Worm (Caenorhabditis elegans): Measurements from ENCODE around the gene B0416.5.

The B0416.5 gene

DNA sequence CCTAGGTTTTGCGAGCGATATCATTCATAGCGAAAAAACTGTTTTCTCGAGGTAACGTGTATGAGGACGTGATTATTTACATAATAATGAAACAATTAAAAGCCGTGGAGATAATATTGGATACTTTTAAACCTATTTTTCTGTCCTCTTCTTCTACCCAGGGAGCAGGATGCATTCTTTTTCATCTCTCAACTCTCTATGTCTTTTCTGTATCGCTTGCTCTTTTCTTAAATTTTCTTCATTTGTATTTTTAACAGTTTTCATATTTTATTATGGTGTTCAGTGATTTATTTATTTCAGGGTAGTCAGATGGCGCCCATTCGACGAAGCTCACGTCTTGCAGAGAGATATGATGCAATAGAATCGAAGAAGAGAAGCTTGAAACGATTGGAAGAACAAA is 8.0 kb upstream of the B0416.5 start, which contains the start of gene B0416.4:
Gene B0416.4 (plus strand): TSS at position 301 of the 400 bp plus-strand sequence.
- TF ChIP-seq lin-15B (tag; optimal IDR thresholded peaks at IDR 0.05): no peak
- no peak for TF ChIP-seq elt-1 (tag; optimal IDR thresholded peaks at IDR 0.05)
- no peak for TF ChIP-seq ceh-9 (tag; optimal IDR thresholded peaks at IDR 0.05)
- TF ChIP-seq skn-1 (tag; optimal IDR thresholded peaks at IDR 0.05): no peak
- TF ChIP-seq ZK546.5 (tag; optimal IDR thresholded peaks at IDR 0.05): no peak
- TF ChIP-seq nfya-1 (tag; optimal IDR thresholded peaks at IDR 0.05; ENCODE audit: insufficient read depth): no peak
- no peak for TF ChIP-seq hmg-11 (tag; optimal IDR thresholded peaks at IDR 0.05)
- no peak for TF ChIP-seq egl-27 (tag; optimal IDR thresholded peaks at IDR 0.05)
- no peak for TF ChIP-seq unc-39 (tag; optimal IDR thresholded peaks at IDR 0.05)
- TF ChIP-seq nhr-237 (tag; optimal IDR thresholded peaks at IDR 0.05): no peak
- TF ChIP-seq nhr-25 (tag; optimal IDR thresholded peaks at IDR 0.05): no peak
- no peak for TF ChIP-seq sea-2 (GFP tag; optimal IDR thresholded peaks at IDR 0.05)
- TF ChIP-seq ceh-28 (tag; optimal IDR thresholded peaks at IDR 0.05): no peak
- TF ChIP-seq nhr-67 (tag; optimal IDR thresholded peaks at IDR 0.05): no peak
- no peak for TF ChIP-seq nhr-28 (tag; optimal IDR thresholded peaks at IDR 0.05)
- no peak for TF ChIP-seq nhr-12 (tag; optimal IDR thresholded peaks at IDR 0.05)
- TF ChIP-seq fkh-2 (tag; optimal IDR thresholded peaks at IDR 0.05): no peak
- TF ChIP-seq ceh-16 (tag; optimal IDR thresholded peaks at IDR 0.05): no peak
- no peak for TF ChIP-seq snpc-4 (tag; optimal IDR thresholded peaks at IDR 0.05)

DNA sequence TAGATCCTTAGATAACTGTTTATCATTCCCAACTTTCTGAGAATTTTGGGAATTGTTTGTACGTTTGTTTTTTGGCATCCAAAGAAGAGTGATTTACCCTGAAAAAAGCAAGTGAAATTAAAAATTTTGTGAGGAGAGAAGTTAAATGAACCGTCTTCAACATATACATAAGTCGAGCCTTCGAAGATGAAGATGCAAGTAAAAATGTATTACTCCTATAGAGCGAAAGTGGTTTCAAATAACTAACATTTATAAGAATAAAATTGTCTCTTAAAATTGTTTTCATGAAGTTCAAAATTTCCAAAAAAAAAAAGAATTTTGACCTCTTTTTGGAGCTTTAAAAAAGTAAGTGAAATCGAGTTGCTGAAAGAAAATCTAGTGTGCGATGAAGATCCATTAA is 3.9 kb upstream of the B0416.5 start, which contains the start of gene B0416.10:
Gene B0416.10 (minus strand): TSS at position 101 of the 400 bp plus-strand sequence.
- TF ChIP-seq nhr-25 (tag; optimal IDR thresholded peaks at IDR 0.05) (no peak), nfya-1 (tag; optimal IDR thresholded peaks at IDR 0.05; ENCODE audit: insufficient read depth) (no peak), ama-1 (optimal IDR thresholded peaks at IDR 0.05) (no peak), aly-2 (tag; optimal IDR thresholded peaks at IDR 0.05) (no peak), snpc-4 (tag; optimal IDR thresholded peaks at IDR 0.05) (no peak), pha-4 (tag; optimal IDR thresholded peaks at IDR 0.05) (no peak), nhr-77 (tag; optimal IDR thresholded peaks at IDR 0.05) (no peak), ceh-82 (tag; optimal IDR thresholded peaks at IDR 0.05) (no peak), jun-1 (tag; optimal IDR thresholded peaks at IDR 0.05) (no peak), ztf-11 (tag; optimal IDR thresholded peaks at IDR 0.05) (no peak), nhr-11 (tag; optimal IDR thresholded peaks at IDR 0.05) (no peak), elt-3 (tag; optimal IDR thresholded peaks at IDR 0.05) (no peak), eor-1 (tag; optimal IDR thresholded peaks at IDR 0.05) (no peak)

DNA sequence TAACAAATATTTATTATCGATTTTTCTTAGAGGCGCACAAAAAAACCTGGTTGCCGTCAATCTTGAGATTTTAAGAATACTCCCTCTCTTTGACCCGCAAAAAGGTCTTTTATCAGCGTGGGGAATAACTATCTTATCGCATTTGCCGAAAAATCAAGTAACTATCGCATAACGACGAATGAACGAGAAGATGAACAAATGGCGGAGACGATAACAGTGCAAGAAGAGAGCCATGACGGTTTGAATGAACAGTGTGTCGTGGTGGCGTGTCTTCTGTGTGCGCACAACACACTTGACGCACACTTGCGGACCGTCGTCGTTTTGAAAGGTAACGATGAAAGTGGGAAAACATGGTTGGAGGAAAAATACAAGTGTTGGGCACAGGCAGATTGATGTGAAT is 1.2 kb upstream of the B0416.5 start:
- no peak for TF ChIP-seq ztf-11 (tag; optimal IDR thresholded peaks at IDR 0.05)
- TF ChIP-seq lin-15B (tag; optimal IDR thresholded peaks at IDR 0.05): no peak
- TF ChIP-seq ceh-28 (tag; optimal IDR thresholded peaks at IDR 0.05): peak; percentile 17
- TF ChIP-seq elt-2 (tag; optimal IDR thresholded peaks at IDR 0.05): peak; percentile 93
- TF ChIP-seq ama-1 (optimal IDR thresholded peaks at IDR 0.05): no peak
- no peak for TF ChIP-seq ZK546.5 (tag; optimal IDR thresholded peaks at IDR 0.05)
- no peak for TF ChIP-seq unc-62 (GFP tag; optimal IDR thresholded peaks at IDR 0.05)
- peak in 1 of 3 experiments; percentile 51 for TF ChIP-seq elt-3 (tag; optimal IDR thresholded peaks at IDR 0.05)
- TF ChIP-seq nhr-25 (tag; optimal IDR thresholded peaks at IDR 0.05): no peak
- TF ChIP-seq nhr-43 (tag; optimal IDR thresholded peaks at IDR 0.05; ENCODE audit: poor library complexity, severe bottlenecking): peak; percentile 12
- TF ChIP-seq lin-39 (tag; optimal IDR thresholded peaks at IDR 0.05): no peak
- no peak for TF ChIP-seq nhr-67 (tag; optimal IDR thresholded peaks at IDR 0.05)
- no peak for TF ChIP-seq nhr-28 (tag; optimal IDR thresholded peaks at IDR 0.05)
- peak; percentile 33 for TF ChIP-seq hmg-11 (tag; optimal IDR thresholded peaks at IDR 0.05)
- TF ChIP-seq mdl-1 (tag; optimal IDR thresholded peaks at IDR 0.05): no peak
- no peak for TF ChIP-seq egl-5 (tag; optimal IDR thresholded peaks at IDR 0.05)
- peak; percentile 78 for TF ChIP-seq pqm-1 (tag; optimal IDR thresholded peaks at IDR 0.05)
- TF ChIP-seq nhr-237 (tag; optimal IDR thresholded peaks at IDR 0.05): no peak
- TF ChIP-seq pha-4 (tag; optimal IDR thresholded peaks at IDR 0.05): peak; percentile 48

DNA sequence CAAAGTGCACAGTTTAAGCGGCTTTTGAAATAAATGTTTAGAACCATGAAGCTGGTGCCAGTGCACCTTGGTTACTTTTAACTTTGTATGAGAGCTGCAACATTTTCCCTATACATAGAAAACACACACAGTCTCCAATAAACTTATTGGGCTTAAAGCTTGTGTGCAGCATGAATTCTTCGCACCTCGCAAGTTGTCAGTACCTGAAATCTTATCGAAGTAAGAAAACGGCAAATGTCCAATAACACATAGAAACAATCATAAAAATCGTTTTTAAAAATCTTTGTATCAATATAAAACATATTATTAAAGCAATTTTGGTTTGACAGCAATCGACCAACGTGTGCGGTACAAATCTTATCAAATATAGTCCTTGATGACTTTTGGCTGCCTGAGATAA is 2.3 kb downstream of the B0416.5 start:
- TF ChIP-seq lin-39 (tag; optimal IDR thresholded peaks at IDR 0.05): no peak
- peak; percentile 17 for TF ChIP-seq nhr-23 (tag; optimal IDR thresholded peaks at IDR 0.05)
